Fruit fly (Drosophila melanogaster) whole organism, embryonic: Measurements from ENCODE around the gene CG5644.

Experiments
- Adf1 ChIP-seq: fragments of 200-800 bp; sonication (Bioruptor generic); IDR thresholded peaks from 2 replicates; pipeline ENCODE4 v1.3.6; 2022; ENCODE audit warnings: missing biosample characterization, missing genetic modification characterization
- CG10209 ChIP-seq: fragments of 200-800 bp; sonication (Bioruptor generic); optimal IDR thresholded peaks from 3 replicates; lab custom pipeline; 2017; ENCODE audit warnings: missing biosample characterization, mild to moderate bottlenecking, missing genetic modification characterization, missing genetic modification reagents
- CG12071 ChIP-seq: fragments of 200-800 bp; sonication (Bioruptor generic); optimal IDR thresholded peaks from 3 replicates; lab custom pipeline; 2018; ENCODE audit warnings: missing biosample characterization, mild to moderate bottlenecking, missing genetic modification characterization
- CG12744 ChIP-seq: fragments of 200-800 bp; sonication (Bioruptor generic); optimal IDR thresholded peaks from 2 replicates; lab custom pipeline; 2016; ENCODE audit warnings: missing biosample characterization, missing genetic modification characterization
- CG12769 ChIP-seq: fragments of 200-800 bp; sonication (Bioruptor generic); optimal IDR thresholded peaks from 2 replicates; lab custom pipeline; 2019; ENCODE audit warnings: missing biosample characterization, mild to moderate bottlenecking, missing genetic modification characterization, moderate library complexity
- CG13894 ChIP-seq: fragments of 200-800 bp; sonication (Bioruptor generic); optimal IDR thresholded peaks from 3 replicates; lab custom pipeline; 2018; ENCODE audit warnings: missing biosample characterization, mild to moderate bottlenecking, missing genetic modification characterization, moderate library complexity
- CG14710 ChIP-seq: fragments of 200-800 bp; sonication (Bioruptor generic); optimal IDR thresholded peaks from 3 replicates; lab custom pipeline; 2019; ENCODE audit warnings: missing biosample characterization, mild to moderate bottlenecking, missing genetic modification characterization, moderate library complexity
- CG17359 ChIP-seq: fragments of 200-800 bp; sonication (Bioruptor generic); optimal IDR thresholded peaks from 3 replicates; lab custom pipeline; 2018; ENCODE audit warnings: missing biosample characterization, mild to moderate bottlenecking, missing genetic modification characterization, moderate library complexity
- CG17361 ChIP-seq: fragments of 200-800 bp; sonication (Bioruptor generic); IDR thresholded peaks from 3 replicates; pipeline ENCODE4 v1.3.6; 2022; ENCODE audit warnings: missing biosample characterization, missing genetic modification characterization
- CG18011 ChIP-seq: fragments of 200-800 bp; sonication (Bioruptor generic); optimal IDR thresholded peaks from 2 replicates; lab custom pipeline; 2017; ENCODE audit warnings: missing biosample characterization, missing genetic modification characterization, mild to moderate bottlenecking, moderate library complexity, missing genotype
- CG18599 ChIP-seq: fragments of 200-800 bp; sonication (Bioruptor generic); optimal IDR thresholded peaks from 3 replicates; lab custom pipeline; 2017; ENCODE audit warnings: missing biosample characterization, missing genetic modification characterization, mild to moderate bottlenecking, moderate library complexity, missing genetic modification reagents
- CG33213 ChIP-seq: fragments of 200-800 bp; sonication (Bioruptor generic); optimal IDR thresholded peaks from 3 replicates; lab custom pipeline; 2016; ENCODE audit warnings: missing biosample characterization, missing genetic modification characterization
- CG34224 ChIP-seq: fragments of 200-800 bp; sonication (Bioruptor generic); IDR thresholded peaks from 3 replicates; pipeline ENCODE4 v1.3.6; 2022; ENCODE audit warnings: missing biosample characterization, missing genetic modification characterization; ENCODE audit not compliant: partially characterized antibody
- CG4404 ChIP-seq: fragments of 200-800 bp; sonication (Bioruptor generic); IDR thresholded peaks from 2 replicates; pipeline ENCODE4 v1.3.6; 2022; ENCODE audit warnings: missing biosample characterization, missing genetic modification characterization
- CG4820 ChIP-seq: fragments of 200-800 bp; sonication (Bioruptor generic); optimal IDR thresholded peaks from 3 replicates; lab custom pipeline; 2016; ENCODE audit warnings: missing biosample characterization, missing genetic modification characterization
- CG8924 ChIP-seq: fragments of 200-800 bp; optimal IDR thresholded peaks from 3 replicates; lab custom pipeline; 2019; ENCODE audit warnings: missing biosample characterization, mild to moderate bottlenecking, missing genetic modification characterization, moderate library complexity
- CG9797 ChIP-seq: fragments of 200-800 bp; sonication (Bioruptor generic); optimal IDR thresholded peaks from 3 replicates; lab custom pipeline; 2018; ENCODE audit warnings: missing biosample characterization, mild to moderate bottlenecking, missing genetic modification characterization
- CG9876 ChIP-seq: fragments of 200-800 bp; sonication (Bioruptor generic); optimal IDR thresholded peaks from 2 replicates; lab custom pipeline; 2016; ENCODE audit warnings: missing biosample characterization, missing genetic modification characterization
- Chrac-16 ChIP-seq: fragments of 200-800 bp; sonication (Bioruptor generic); optimal IDR thresholded peaks from 3 replicates; lab custom pipeline; 2016; ENCODE audit warnings: missing biosample characterization, missing genetic modification characterization
- Deaf1 ChIP-seq: fragments of 200-800 bp; optimal IDR thresholded peaks from 3 replicates; lab custom pipeline; 2019; ENCODE audit warnings: missing biosample characterization, mild to moderate bottlenecking, missing genetic modification characterization, moderate library complexity
- Drgx ChIP-seq: fragments of 200-800 bp; sonication (Bioruptor generic); IDR thresholded peaks from 2 replicates; pipeline ENCODE4 v1.3.6; 2022; ENCODE audit warnings: missing biosample characterization, missing genetic modification characterization
- Fer2 ChIP-seq: fragments of 200-800 bp; sonication (Bioruptor generic); optimal IDR thresholded peaks from 2 replicates; lab custom pipeline; 2018; ENCODE audit warnings: missing biosample characterization, mild to moderate bottlenecking, missing genetic modification characterization, moderate library complexity
- HLH4C ChIP-seq: fragments of 200-800 bp; sonication (Bioruptor generic); IDR thresholded peaks from 3 replicates; pipeline ENCODE4 v1.3.6; 2022; ENCODE audit warnings: missing biosample characterization, missing genetic modification characterization; ENCODE audit not compliant: partially characterized antibody
- Lpt ChIP-seq: fragments of >200 bp; optimal IDR thresholded peaks from 2 replicates; lab custom pipeline; 2018; ENCODE audit warnings: missing biosample characterization, missing genetic modification characterization
- MTF-1 ChIP-seq: fragments of 200-800 bp; sonication (Bioruptor generic); optimal IDR thresholded peaks from 2 replicates; lab custom pipeline; 2018; ENCODE audit warnings: missing biosample characterization, mild to moderate bottlenecking, missing genetic modification characterization, borderline replicate concordance
- Med ChIP-seq: fragments of 200-800 bp; sonication (Bioruptor generic); peaks from one replicate; lab custom pipeline; 2016; ENCODE audit warnings: missing biosample characterization, missing genetic modification characterization, mild to moderate bottlenecking, inconsistent platforms, moderate library complexity
- Myb ChIP-seq: fragments of 200-800 bp; sonication (Bioruptor generic); optimal IDR thresholded peaks from 2 replicates; lab custom pipeline; 2016; ENCODE audit warnings: missing biosample characterization, missing genetic modification characterization
- Nf-YB ChIP-seq: fragments of 200-800 bp; sonication (Bioruptor generic); optimal IDR thresholded peaks from 3 replicates; lab custom pipeline; 2019; ENCODE audit warnings: missing biosample characterization, mild to moderate bottlenecking, missing genetic modification characterization, moderate library complexity
- NfI ChIP-seq: fragments of 200-800 bp; sonication (Bioruptor generic); optimal IDR thresholded peaks from 3 replicates; lab custom pipeline; 2018; ENCODE audit warnings: missing biosample characterization, mild to moderate bottlenecking, missing genetic modification characterization, moderate library complexity
- Rfx ChIP-seq: fragments of 200-800 bp; sonication (Bioruptor generic); IDR thresholded peaks from 2 replicates; pipeline ENCODE4 v1.3.6; 2022; ENCODE audit warnings: missing biosample characterization, missing genetic modification characterization
- Sox100B ChIP-seq: fragments of 200-800 bp; sonication (Bioruptor generic); optimal IDR thresholded peaks from 3 replicates; lab custom pipeline; 2018; ENCODE audit warnings: missing biosample characterization, mild to moderate bottlenecking, missing genetic modification characterization
- ash1 ChIP-seq: fragments of 200-800 bp; sonication (Bioruptor generic); optimal IDR thresholded peaks from 2 replicates; lab custom pipeline; 2018; ENCODE audit warnings: missing biosample characterization, mild to moderate bottlenecking, missing genetic modification characterization
- bab2 ChIP-seq: fragments of 200-800 bp; sonication (Bioruptor generic); optimal IDR thresholded peaks from 2 replicates; lab custom pipeline; 2016; ENCODE audit warnings: missing biosample characterization, missing genetic modification characterization
- cg ChIP-seq: fragments of 200-800 bp; sonication (Bioruptor generic); optimal IDR thresholded peaks from 3 replicates; lab custom pipeline; 2019; ENCODE audit warnings: missing biosample characterization, mild to moderate bottlenecking, missing genetic modification characterization, moderate library complexity
- crc ChIP-seq: fragments of 200-800 bp; sonication (Bioruptor generic); optimal IDR thresholded peaks from 2 replicates; lab custom pipeline; 2016; ENCODE audit warnings: missing biosample characterization, missing genetic modification characterization
- cwo ChIP-seq: fragments of 200-800 bp; sonication (Bioruptor generic); optimal IDR thresholded peaks from 3 replicates; lab custom pipeline; 2017; ENCODE audit warnings: missing biosample characterization, missing genetic modification characterization, mild to moderate bottlenecking, moderate library complexity, missing genetic modification reagents
- fru ChIP-seq: fragments of >200 bp; optimal IDR thresholded peaks from 2 replicates; lab custom pipeline; 2017
- hb ChIP-seq: fragments of 200-800 bp; sonication (Bioruptor generic); IDR thresholded peaks from 3 replicates; pipeline ENCODE4 v1.3.6; 2022; ENCODE audit warnings: missing biosample characterization, missing genetic modification characterization; ENCODE audit not compliant: partially characterized antibody
- klu ChIP-seq: fragments of 200-800 bp; sonication (Bioruptor generic); IDR thresholded peaks from 2 replicates; pipeline ENCODE4 v1.3.6; 2022; ENCODE audit warnings: missing biosample characterization, missing genetic modification characterization
- lov ChIP-seq, 2 experiments: fragments of 200-800 bp in 1 of 2; fragments of >200 bp in 1 of 2; sonication (Bioruptor generic) in 1 of 2; IDR thresholded peaks in 1 of 2; optimal IDR thresholded peaks in 1 of 2; 2 replicates in 1 of 2; 3 replicates in 1 of 2; pipeline versions ENCODE4 v1.3.6 to Lab custom; 2017 to 2022; ENCODE audit warnings: missing biosample characterization in 1 of 2, missing genetic modification characterization in 1 of 2
- mam ChIP-seq: fragments of 200-800 bp; sonication (Bioruptor generic); optimal IDR thresholded peaks from 3 replicates; lab custom pipeline; 2016; ENCODE audit warnings: missing biosample characterization, missing genetic modification characterization
- oc ChIP-seq: fragments of 200-800 bp; sonication (Bioruptor generic); optimal IDR thresholded peaks from 2 replicates; lab custom pipeline; 2018; ENCODE audit warnings: missing biosample characterization, mild to moderate bottlenecking, missing genetic modification characterization, moderate library complexity
- pan ChIP-seq, 4 experiments: fragments of >200 bp in 3 of 4; fragments of 200-800 bp in 1 of 4; sonication (Bioruptor generic) in 1 of 4; optimal IDR thresholded peaks in 3 of 4; IDR thresholded peaks in 1 of 4; 2 replicates each; pipeline versions ENCODE4 v1.3.6 to Lab custom; 2017 to 2022; ENCODE audit warnings: missing biosample characterization in 2 of 4, missing genetic modification characterization in 2 of 4, mixed read lengths in 1 of 4
- row ChIP-seq: fragments of 200-800 bp; sonication (Bioruptor generic); IDR thresholded peaks from 3 replicates; pipeline ENCODE4 v1.3.6; 2022; ENCODE audit warnings: missing biosample characterization, missing genetic modification characterization
- slou ChIP-seq: fragments of 200-800 bp; sonication (Bioruptor generic); optimal IDR thresholded peaks from 3 replicates; lab custom pipeline; 2016; ENCODE audit warnings: missing biosample characterization, missing genetic modification characterization
- trem ChIP-seq: fragments of 200-800 bp; optimal IDR thresholded peaks from 3 replicates; lab custom pipeline; 2019; ENCODE audit warnings: missing biosample characterization, mild to moderate bottlenecking, missing genetic modification characterization, moderate library complexity
- vfl ChIP-seq: fragments of 200-800 bp; sonication (Bioruptor generic); optimal IDR thresholded peaks from 2 replicates; lab custom pipeline; 2016; ENCODE audit warnings: missing biosample characterization, missing genetic modification characterization
- wor ChIP-seq: fragments of 200-800 bp; sonication (Bioruptor generic); IDR thresholded peaks from 2 replicates; pipeline ENCODE4 v1.3.6; 2022; ENCODE audit warnings: missing biosample characterization, missing genetic modification characterization
- zfh2 ChIP-seq: fragments of 200-800 bp; sonication (Bioruptor generic); optimal IDR thresholded peaks from 2 replicates; lab custom pipeline; 2016; ENCODE audit warnings: missing biosample characterization, missing genetic modification characterization

CG5644 gene

DNA sequence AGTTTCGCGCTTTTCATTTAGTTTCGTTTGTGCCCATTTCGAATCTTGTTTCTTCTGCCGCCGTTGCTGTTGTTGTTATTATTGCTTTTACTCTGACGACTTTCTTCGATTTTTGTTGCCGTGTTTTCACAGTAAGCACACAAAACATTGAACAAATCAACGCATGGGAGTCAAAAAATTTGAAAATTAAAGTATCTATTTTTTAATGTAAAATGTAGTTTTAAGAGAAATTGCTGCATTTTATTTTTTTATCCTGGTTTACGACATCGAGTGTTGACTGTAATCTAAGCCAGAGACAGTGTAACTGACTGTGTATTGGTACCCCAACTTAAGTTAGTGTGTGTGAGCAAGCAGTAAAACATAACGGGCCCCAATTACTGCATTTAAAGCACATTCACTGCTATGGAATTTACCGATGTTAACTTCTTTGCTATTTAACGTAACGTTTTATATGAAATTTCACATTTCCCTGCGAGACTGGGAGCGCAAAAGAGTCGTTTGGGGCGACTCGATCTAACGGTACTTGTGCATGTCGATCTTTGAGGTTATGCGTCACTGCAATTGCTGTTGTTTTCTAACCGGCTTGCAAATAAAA is 16.6 kb upstream of the CG5644 start (continued):
- TF ChIP-seq slou (GFP tag; lab: Kevin White, UChicago) (no peak), CG9797 (GFP tag; lab: Kevin White, UChicago) (no peak), crc (GFP tag; lab: Kevin White, UChicago) (no peak), Sox100B (no peak), CG12769 (tag; lab: Kevin White, UChicago) (no peak), lov (optimal IDR thresholded peaks at IDR 0.05; lab: Kevin White, UChicago) (no peak), lov (GFP tag; IDR thresholded peaks at IDR 0.05; lab: Robert Waterston, UW) (peak; percentile 81), row (peak; percentile 79), klu (peak; percentile 26; the same call in 1 of the 2 replicates), CG17361 (GFP tag; lab: Robert Waterston, UW) (peak; percentile 65), CG4404 (peak; percentile 36; the same call in 1 of the 2 replicates), cwo (GFP tag; lab: Kevin White, UChicago) (peak; percentile 12), Adf1 (GFP tag; lab: Robert Waterston, UW) (no peak), pan (optimal IDR thresholded peaks at IDR 0.05; lab: Kevin White, UChicago) (no peak), pan (GFP tag; optimal IDR thresholded peaks at IDR 0.05 in 1 of 2, IDR thresholded peaks at IDR 0.05 in 1 of 2) (peak in 1 of 2 experiments; percentile 78), Drgx (GFP tag; lab: Robert Waterston, UW) (peak; percentile 90), CG18011 (GFP tag; lab: Kevin White, UChicago) (no peak), CG12071 (GFP tag; lab: Kevin White, UChicago) (no peak), Nf-YB (no peak), trem (tag; lab: Kevin White, UChicago) (peak; percentile 44), Rfx (GFP tag; lab: Robert Waterston, UW) (peak; percentile 58), mam (GFP tag; lab: Kevin White, UChicago) (peak; percentile 28), CG14710 (tag; lab: Kevin White, UChicago) (peak; percentile 49), HLH4C (GFP tag; lab: Robert Waterston, UW) (no peak), hb (GFP tag; lab: Robert Waterston, UW) (no peak), CG8924 (peak; percentile 51), wor (GFP tag; lab: Robert Waterston, UW) (peak; percentile 60), Deaf1 (tag; lab: Kevin White, UChicago) (no peak), vfl (GFP tag; lab: Kevin White, UChicago) (no peak), Myb (peak; percentile 0), fru (lab: Kevin White, UChicago) (no peak), CG33213 (GFP tag; lab: Kevin White, UChicago) (peak; percentile 29), CG17359 (tag; lab: Kevin White, UChicago) (peak; percentile 84), NfI (GFP tag; lab: Kevin White, UChicago) (no peak), Fer2 (tag; lab: Kevin White, UChicago) (no peak), CG4820 (GFP tag; lab: Kevin White, UChicago) (peak; percentile 30), Med (GFP tag; lab: Kevin White, UChicago) (peak; percentile 93), zfh2 (GFP tag; lab: Kevin White, UChicago) (peak; percentile 61), CG12744 (peak; percentile 11), Lpt (GFP tag; lab: Kevin White, UChicago) (no peak), CG10209 (GFP tag; lab: Kevin White, UChicago) (peak; percentile 34), CG34224 (GFP tag; lab: Robert Waterston, UW) (no peak), CG13894 (tag; lab: Kevin White, UChicago) (no peak), cg (GFP tag; lab: Kevin White, UChicago) (peak; percentile 25), bab2 (peak; percentile 66), MTF-1 (GFP tag; lab: Kevin White, UChicago) (peak; percentile 21), ash1 (GFP tag; lab: Kevin White, UChicago) (no peak), Chrac-16 (GFP tag; lab: Kevin White, UChicago) (peak; percentile 63), CG9876 (GFP tag; lab: Kevin White, UChicago) (no peak), oc (tag; lab: Kevin White, UChicago) (no peak), CG18599 (GFP tag; lab: Kevin White, UChicago) (peak; percentile 28)
